Fruit fly (Drosophila melanogaster) whole organism, embryonic: Measurements from ENCODE around the gene CG13138.
A peak's percentile ranks its signal among the peaks of the same experiment; 100 is the strongest.

Experiments used
- Antp ChIP-seq: fragments of 200-800 bp; sonication (Bioruptor generic); optimal IDR thresholded peaks from 3 replicates; lab custom pipeline; 2016; ENCODE audit warnings: missing biosample characterization, missing genetic modification characterization
- Bteb2 ChIP-seq: fragments of 200-800 bp; sonication (Bioruptor generic); optimal IDR thresholded peaks from 2 replicates; lab custom pipeline; 2016; ENCODE audit warnings: missing biosample characterization, missing genetic modification characterization
- CG11504 ChIP-seq: fragments of 200-800 bp; sonication (Bioruptor generic); optimal IDR thresholded peaks from 3 replicates; lab custom pipeline; 2019; ENCODE audit warnings: missing biosample characterization, mild to moderate bottlenecking, missing genetic modification characterization, moderate library complexity
- CG11723 ChIP-seq: fragments of 200-800 bp; sonication (Bioruptor generic); optimal IDR thresholded peaks from 2 replicates; lab custom pipeline; 2017; ENCODE audit warnings: missing biosample characterization, mild to moderate bottlenecking, missing genetic modification characterization
- CG12104 ChIP-seq: fragments of 200-800 bp; sonication (Bioruptor generic); optimal IDR thresholded peaks from 3 replicates; lab custom pipeline; 2016; ENCODE audit warnings: missing biosample characterization, missing genetic modification characterization
- CG12236 ChIP-seq: fragments of 200-800 bp; sonication (Bioruptor generic); optimal IDR thresholded peaks from 2 replicates; lab custom pipeline; 2016; ENCODE audit warnings: missing biosample characterization, missing genetic modification characterization
- CG12659 ChIP-seq: fragments of 200-800 bp; sonication (Bioruptor generic); optimal IDR thresholded peaks from 3 replicates; lab custom pipeline; 2017; ENCODE audit warnings: mild to moderate bottlenecking, missing biosample characterization, missing genetic modification reagents, missing genetic modification characterization
- CG12744 ChIP-seq: fragments of 200-800 bp; sonication (Bioruptor generic); optimal IDR thresholded peaks from 2 replicates; lab custom pipeline; 2016; ENCODE audit warnings: missing biosample characterization, missing genetic modification characterization
- CG1529 ChIP-seq: fragments of 200-800 bp; sonication (Bioruptor generic); optimal IDR thresholded peaks from 3 replicates; lab custom pipeline; 2018; ENCODE audit warnings: missing biosample characterization, missing genetic modification characterization
- CG15479 ChIP-seq: fragments of 200-800 bp; sonication (Bioruptor generic); optimal IDR thresholded peaks from 3 replicates; lab custom pipeline; 2019; ENCODE audit warnings: missing biosample characterization, mild to moderate bottlenecking, missing genetic modification characterization, moderate library complexity
- CG1647 ChIP-seq: fragments of 200-800 bp; sonication (Bioruptor generic); optimal IDR thresholded peaks from 3 replicates; lab custom pipeline; 2016; ENCODE audit warnings: missing biosample characterization, missing genetic modification characterization
- CG16815 ChIP-seq: fragments of 200-800 bp; sonication (Bioruptor generic); optimal IDR thresholded peaks from 3 replicates; lab custom pipeline; 2017; ENCODE audit warnings: missing biosample characterization, mild to moderate bottlenecking, missing genetic modification characterization
- CG17186 ChIP-seq: fragments of 200-800 bp; sonication (Bioruptor generic); optimal IDR thresholded peaks from 3 replicates; lab custom pipeline; 2017; ENCODE audit warnings: missing biosample characterization, missing genetic modification reagents, missing genetic modification characterization
- CG18764 ChIP-seq: fragments of 200-800 bp; sonication (Bioruptor generic); optimal IDR thresholded peaks from 3 replicates; lab custom pipeline; 2016; ENCODE audit warnings: missing biosample characterization, missing genetic modification characterization
- CG30431 ChIP-seq: fragments of 200-800 bp; sonication (Bioruptor generic); optimal IDR thresholded peaks from 2 replicates; lab custom pipeline; 2017; ENCODE audit warnings: missing biosample characterization, missing genetic modification characterization
- CG31388 ChIP-seq: fragments of 200-800 bp; sonication (Bioruptor generic); optimal IDR thresholded peaks from 2 replicates; lab custom pipeline; 2016; ENCODE audit warnings: missing biosample characterization, missing genetic modification characterization
- CG32772 ChIP-seq: fragments of 200-800 bp; sonication (Bioruptor generic); IDR thresholded peaks from 2 replicates; pipeline ENCODE4 v1.3.6; 2022; ENCODE audit warnings: missing biosample characterization, missing genetic modification characterization
- CG34376 ChIP-seq: fragments of 200-800 bp; sonication (Bioruptor generic); optimal IDR thresholded peaks from 2 replicates; lab custom pipeline; 2018; ENCODE audit warnings: missing biosample characterization, mild to moderate bottlenecking, missing genetic modification characterization
- CG3995 ChIP-seq: fragments of 200-800 bp; sonication (Bioruptor generic); optimal IDR thresholded peaks from 3 replicates; lab custom pipeline; 2016; ENCODE audit warnings: missing biosample characterization, missing genetic modification characterization
- CG4404 ChIP-seq: fragments of 200-800 bp; sonication (Bioruptor generic); IDR thresholded peaks from 2 replicates; pipeline ENCODE4 v1.3.6; 2022; ENCODE audit warnings: missing biosample characterization, missing genetic modification characterization
- CG4854 ChIP-seq: fragments of 200-800 bp; sonication (Bioruptor generic); optimal IDR thresholded peaks from 2 replicates; lab custom pipeline; 2016; ENCODE audit warnings: missing biosample characterization, missing genetic modification characterization, inconsistent platforms
- CG6175 ChIP-seq: fragments of 200-800 bp; sonication (Bioruptor generic); IDR thresholded peaks from 3 replicates; pipeline ENCODE4 v1.3.6; 2022; ENCODE audit warnings: missing biosample characterization, missing genetic modification characterization
- CG6254 ChIP-seq: fragments of 200-800 bp; sonication (Bioruptor generic); optimal IDR thresholded peaks from 3 replicates; lab custom pipeline; 2017; ENCODE audit warnings: mild to moderate bottlenecking, missing biosample characterization, missing genetic modification reagents, missing genetic modification characterization
- CG9932 ChIP-seq: fragments of 200-800 bp; sonication (Bioruptor generic); IDR thresholded peaks from 2 replicates; pipeline ENCODE4 v1.3.6; 2022; ENCODE audit warnings: missing biosample characterization, missing genetic modification characterization
- Chrac-16 ChIP-seq: fragments of 200-800 bp; sonication (Bioruptor generic); optimal IDR thresholded peaks from 3 replicates; lab custom pipeline; 2016; ENCODE audit warnings: missing biosample characterization, missing genetic modification characterization
- Dip2 ChIP-seq: fragments of 200-800 bp; sonication (Bioruptor generic); IDR thresholded peaks from 2 replicates; pipeline ENCODE4 v1.3.6; 2022; ENCODE audit warnings: missing biosample characterization, missing genetic modification characterization
- Med ChIP-seq: fragments of 200-800 bp; sonication (Bioruptor generic); peaks from one replicate; lab custom pipeline; 2016; ENCODE audit warnings: missing biosample characterization, missing genetic modification characterization, mild to moderate bottlenecking, inconsistent platforms, moderate library complexity
- Meics ChIP-seq: fragments of 200-800 bp; sonication (Bioruptor generic); optimal IDR thresholded peaks from 2 replicates; lab custom pipeline; 2017; ENCODE audit warnings: missing biosample characterization, mild to moderate bottlenecking, missing genetic modification characterization
- Neu2 ChIP-seq: fragments of 200-800 bp; sonication (Bioruptor generic); optimal IDR thresholded peaks from 3 replicates; lab custom pipeline; 2016; ENCODE audit warnings: missing biosample characterization, missing genetic modification characterization, borderline replicate concordance
- Oaz ChIP-seq: fragments of 200-800 bp; sonication (Bioruptor generic); IDR thresholded peaks from 2 replicates; pipeline ENCODE4 v1.3.6; 2022; ENCODE audit warnings: missing biosample characterization, missing genetic modification characterization
- Oli ChIP-seq: fragments of 200-800 bp; sonication (Bioruptor generic); optimal IDR thresholded peaks from 2 replicates; lab custom pipeline; 2018; ENCODE audit warnings: missing biosample characterization, mild to moderate bottlenecking, missing genetic modification characterization, moderate library complexity
- Optix ChIP-seq: fragments of 200-800 bp; sonication (Bioruptor generic); IDR thresholded peaks from 3 replicates; pipeline ENCODE4 v1.3.6; 2022; ENCODE audit warnings: missing biosample characterization, missing genetic modification characterization
- PHDP ChIP-seq: fragments of 200-800 bp; sonication (Bioruptor generic); optimal IDR thresholded peaks from 3 replicates; lab custom pipeline; 2018; ENCODE audit warnings: missing biosample characterization, mild to moderate bottlenecking, missing genetic modification characterization, moderate library complexity
- Side ChIP-seq: fragments of 200-800 bp; sonication (Bioruptor generic); optimal IDR thresholded peaks from 2 replicates; lab custom pipeline; 2016; ENCODE audit warnings: missing biosample characterization, missing genetic modification characterization
- Ssrp ChIP-seq: fragments of 200-800 bp; sonication (Bioruptor generic); optimal IDR thresholded peaks from 2 replicates; lab custom pipeline; 2018; ENCODE audit warnings: missing biosample characterization, mild to moderate bottlenecking, missing genetic modification characterization, moderate library complexity
- Taf1 ChIP-seq: fragments of 200-800 bp; sonication (Bioruptor generic); IDR thresholded peaks from 2 replicates; pipeline ENCODE4 v1.3.6; 2022; ENCODE audit warnings: missing biosample characterization, missing genetic modification characterization
- Vsx1 ChIP-seq: fragments of 200-800 bp; sonication (Bioruptor generic); optimal IDR thresholded peaks from 2 replicates; lab custom pipeline; 2017; ENCODE audit warnings: missing biosample characterization, mild to moderate bottlenecking, missing genetic modification characterization, missing genetic modification reagents
- dati ChIP-seq: fragments of 200-800 bp; sonication (Bioruptor generic); IDR thresholded peaks from 2 replicates; pipeline ENCODE4 v1.3.6; 2022; ENCODE audit warnings: missing biosample characterization, missing genetic modification characterization
- gcm2 ChIP-seq: fragments of 200-800 bp; sonication (Bioruptor generic); optimal IDR thresholded peaks from 2 replicates; lab custom pipeline; 2016; ENCODE audit warnings: missing biosample characterization, missing genetic modification characterization
- gem ChIP-seq: fragments of 200-800 bp; sonication (Bioruptor generic); optimal IDR thresholded peaks from 2 replicates; lab custom pipeline; 2019; ENCODE audit warnings: missing biosample characterization, mild to moderate bottlenecking, missing genetic modification characterization, moderate library complexity
- gfzf ChIP-seq: fragments of 200-800 bp; sonication (Bioruptor generic); optimal IDR thresholded peaks from 2 replicates; lab custom pipeline; 2016; ENCODE audit warnings: missing biosample characterization, mild to moderate bottlenecking, missing genetic modification characterization, moderate library complexity
- hbn ChIP-seq: fragments of 200-800 bp; sonication (Bioruptor generic); IDR thresholded peaks from 2 replicates; pipeline ENCODE4 v1.3.6; 2022; ENCODE audit warnings: missing biosample characterization, missing genetic modification characterization; ENCODE audit not compliant: partially characterized antibody
- lab ChIP-seq: fragments of 200-800 bp; sonication (Bioruptor generic); optimal IDR thresholded peaks from 3 replicates; lab custom pipeline; 2017; ENCODE audit warnings: missing biosample characterization, missing genetic modification characterization, mild to moderate bottlenecking, moderate library complexity, missing genetic modification reagents
- org-1 ChIP-seq: fragments of 200-800 bp; sonication (Bioruptor generic); optimal IDR thresholded peaks from 2 replicates; lab custom pipeline; 2017; ENCODE audit warnings: missing biosample characterization, missing genetic modification characterization
- pzg ChIP-seq: fragments of 200-800 bp; sonication (Bioruptor generic); optimal IDR thresholded peaks from 3 replicates; lab custom pipeline; 2018; ENCODE audit warnings: missing biosample characterization, mild to moderate bottlenecking, missing genetic modification characterization, moderate library complexity
- sisA ChIP-seq: fragments of 200-800 bp; sonication (Bioruptor generic); IDR thresholded peaks from 2 replicates; pipeline ENCODE4 v1.3.6; 2022; ENCODE audit warnings: missing biosample characterization, missing genetic modification characterization
- sqz ChIP-seq: fragments of 200-800 bp; sonication (Bioruptor generic); optimal IDR thresholded peaks from 3 replicates; lab custom pipeline; 2018; ENCODE audit warnings: missing biosample characterization, mild to moderate bottlenecking, missing genetic modification characterization
- stwl ChIP-seq: fragments of 200-800 bp; sonication (Bioruptor generic); optimal IDR thresholded peaks from 3 replicates; lab custom pipeline; 2018; ENCODE audit warnings: missing biosample characterization, mild to moderate bottlenecking, missing genetic modification characterization, moderate library complexity
- unc-4 ChIP-seq: fragments of 200-800 bp; sonication (Bioruptor generic); IDR thresholded peaks from 2 replicates; pipeline ENCODE4 v1.3.6; 2022; ENCODE audit warnings: missing biosample characterization, missing genetic modification characterization; ENCODE audit not compliant: partially characterized antibody
- zen ChIP-seq: fragments of 200-800 bp; sonication (Bioruptor generic); optimal IDR thresholded peaks from 3 replicates; lab custom pipeline; 2018; ENCODE audit warnings: missing biosample characterization, mild to moderate bottlenecking, missing genetic modification characterization, moderate library complexity

The CG13138 gene

dm6 chr2L:10260750-10261493, 40.9 kb downstream of the CG13138 start, which contains the start of gene Pten (continued):
- TF ChIP-seq CG17186 (GFP tag; lab: Kevin White, UChicago) (peak; percentile 44), stwl (tag; lab: Kevin White, UChicago) (peak; percentile 60), zen (tag; lab: Kevin White, UChicago) (peak; percentile 77), Optix (GFP tag; lab: Robert Waterston, UW) (no peak), Bteb2 (GFP tag; lab: Kevin White, UChicago) (peak; percentile 75), CG12744 (peak; percentile 16), Side (GFP tag; lab: Kevin White, UChicago) (peak; percentile 67), sqz (GFP tag; lab: Kevin White, UChicago) (peak; percentile 72), CG11504 (no peak), Vsx1 (no peak), lab (GFP tag; lab: Kevin White, UChicago) (no peak), CG3995 (GFP tag; lab: Kevin White, UChicago) (peak; percentile 5), CG4854 (GFP tag; lab: Kevin White, UChicago) (peak; percentile 48), sisA (GFP tag; lab: Robert Waterston, UW) (no peak), CG12236 (no peak), CG4404 (GFP tag; lab: Robert Waterston, UW) (no peak), Taf1 (GFP tag; lab: Robert Waterston, UW) (0 out of 2 replicates have a peak, but pooled peaks have one; percentile 18), CG6175 (GFP tag; lab: Robert Waterston, UW) (no peak), CG12659 (GFP tag; lab: Kevin White, UChicago) (peak; percentile 82), CG9932 (GFP tag; lab: Robert Waterston, UW) (no peak), CG1647 (GFP tag; lab: Kevin White, UChicago) (peak; percentile 38), gcm2 (GFP tag; lab: Kevin White, UChicago) (no peak), Med (GFP tag; lab: Kevin White, UChicago) (peak; percentile 94), pzg (GFP tag; lab: Kevin White, UChicago) (peak; percentile 83), gfzf (GFP tag; lab: Kevin White, UChicago) (peak; percentile 10), CG11723 (GFP tag; lab: Kevin White, UChicago) (no peak), hbn (GFP tag; lab: Robert Waterston, UW) (peak; percentile 62), Neu2 (GFP tag; lab: Kevin White, UChicago) (no peak), CG12104 (GFP tag; lab: Kevin White, UChicago) (peak; percentile 79), unc-4 (GFP tag; lab: Robert Waterston, UW) (peak; percentile 75), CG32772 (GFP tag; lab: Robert Waterston, UW) (no peak), Oli (tag; lab: Kevin White, UChicago) (no peak), Oaz (no peak), CG34376 (GFP tag; lab: Kevin White, UChicago) (peak; percentile 35), gem (peak; percentile 80), CG16815 (GFP tag; lab: Kevin White, UChicago) (no peak), org-1 (GFP tag; lab: Kevin White, UChicago) (no peak), PHDP (peak; percentile 49), CG6254 (GFP tag; lab: Kevin White, UChicago) (peak; percentile 100), CG18764 (GFP tag; lab: Kevin White, UChicago) (peak; percentile 100), CG30431 (no peak), Dip2 (GFP tag; lab: Robert Waterston, UW) (no peak), Chrac-16 (GFP tag; lab: Kevin White, UChicago) (peak; percentile 68), CG15479 (GFP tag; lab: Kevin White, UChicago) (no peak), Meics (GFP tag; lab: Kevin White, UChicago) (peak; percentile 75), CG1529 (GFP tag; lab: Kevin White, UChicago) (peak; percentile 5), Antp (GFP tag; lab: Kevin White, UChicago) (no peak), Ssrp (peak; percentile 71), dati (no peak), CG31388 (GFP tag; lab: Kevin White, UChicago) (no peak)
